Worm (Caenorhabditis elegans): ENCODE results near the gene hacd-1.

hacd-1 gene

DNA sequence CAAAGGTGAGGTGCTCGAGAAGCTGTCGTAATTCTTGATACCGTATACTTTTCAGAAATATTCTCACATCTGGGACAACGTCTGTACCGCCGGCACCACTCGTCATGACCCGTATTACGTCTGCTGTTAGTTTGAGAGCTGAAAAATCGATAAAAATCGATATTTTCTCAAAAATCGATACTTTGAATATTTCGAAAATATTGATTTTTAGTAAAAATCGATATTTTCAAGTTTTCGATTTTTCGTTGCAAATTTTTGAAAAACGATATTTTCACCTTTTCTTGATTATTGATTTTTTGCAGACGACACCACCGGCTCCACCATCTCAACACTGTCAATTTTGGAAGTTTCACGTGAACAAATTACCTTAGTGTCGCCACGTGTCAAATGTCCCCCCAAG lies 35.6 kb downstream of the hacd-1 start:
- no peak for TF ChIP-seq attf-3 (GFP tag; conservative IDR thresholded peaks at IDR 0.05)
- no peak for TF ChIP-seq ztf-18 (tag; optimal IDR thresholded peaks at IDR 0.05)
- no peak for TF ChIP-seq attf-5 (GFP tag; optimal IDR thresholded peaks at IDR 0.05)
- no peak for TF ChIP-seq lin-54 (GFP tag; optimal IDR thresholded peaks at IDR 0.05)

DNA sequence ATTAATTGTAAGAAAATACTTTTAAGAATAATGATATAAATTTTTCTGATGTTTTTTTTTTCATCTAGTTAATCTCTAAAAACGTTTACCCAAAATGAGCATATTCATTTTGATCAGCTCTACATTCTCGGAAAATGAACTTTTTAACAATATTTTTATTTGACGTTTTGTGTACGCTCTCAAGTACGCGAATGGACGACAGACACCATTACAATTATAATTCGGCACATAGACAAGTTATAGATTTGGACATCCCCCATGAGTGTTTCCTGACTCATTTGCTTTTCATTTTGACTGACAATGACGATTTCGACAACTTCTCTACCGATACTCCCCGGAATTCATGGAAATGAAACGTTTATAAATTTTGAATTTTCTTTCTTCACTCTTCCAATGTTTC lies 39.0 kb downstream of the hacd-1 start, which contains the start of gene sru-27:
Gene sru-27 (plus strand): TSS at position 301 of the 400 bp plus-strand sequence.
- no peak for TF ChIP-seq egrh-3 (GFP tag; IDR thresholded peaks at IDR 0.05)
- TF ChIP-seq lin-40 (tag; optimal IDR thresholded peaks at IDR 0.05): no peak
- no peak for TF ChIP-seq akir-1 (GFP tag; optimal IDR thresholded peaks at IDR 0.05)

DNA sequence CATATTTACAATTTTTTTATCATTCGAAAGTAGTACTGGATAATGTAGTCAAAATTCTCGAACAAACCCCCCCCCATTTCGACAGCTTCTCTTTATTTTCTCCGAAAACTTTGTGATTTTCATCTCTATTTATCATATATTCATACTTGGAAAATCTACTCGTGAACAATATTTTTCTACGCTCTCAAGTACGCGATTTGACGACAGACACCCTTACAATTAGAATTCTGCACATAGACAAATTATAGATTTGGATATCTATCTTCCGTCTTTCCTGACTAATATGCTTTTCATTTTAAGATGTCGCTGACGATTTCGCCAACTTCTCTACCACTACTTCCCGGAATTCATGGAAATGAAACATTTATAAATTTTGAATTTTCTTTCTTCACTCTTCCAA lies 45.8 kb downstream of the hacd-1 start, which contains the start of gene sru-28:
Gene sru-28 (plus strand): TSS at position 301 of the 400 bp plus-strand sequence.
- TF ChIP-seq hrde-1 (tag; optimal IDR thresholded peaks at IDR 0.05; ENCODE audit: borderline replicate concordance): no peak

Measured in whole organism, young adult.